Worm (Caenorhabditis elegans) whole organism, L4 larva: ENCODE results near the gene pho-13.

Source experiments
- F26F4.8 ChIP-seq: fragments of 200-800 bp; sonication (Bioruptor generic); conservative IDR thresholded peaks from 2 replicates; pipeline ENCODE4 v1.3.6; 2022; ENCODE audit warnings: missing genetic modification characterization, missing compliant biosample characterization
- aha-1 ChIP-seq: fragments of 150-350 bp; peaks from one replicate; lab custom pipeline; 2014; ENCODE audit warnings: missing biosample characterization, missing genetic modification characterization
- ceh-44 ChIP-seq: fragments of 200-800 bp; sonication (Bioruptor generic); IDR thresholded peaks from 2 replicates; pipeline ENCODE4 v1.3.6; 2022; ENCODE audit warnings: missing genetic modification reagents, missing genetic modification characterization, missing compliant biosample characterization
- cey-2 ChIP-seq: sonication (generic microtip); optimal IDR thresholded peaks from 3 replicates; lab custom pipeline; 2017; ENCODE audit warnings: missing genetic modification characterization, mild to moderate bottlenecking, missing compliant biosample characterization, antibody characterized with exemption, borderline replicate concordance; ENCODE audit not compliant: insufficient read depth
- daf-19 ChIP-seq: fragments of 200-800 bp; sonication (Bioruptor generic); conservative IDR thresholded peaks from 2 replicates; pipeline ENCODE4 v1.3.6; 2022; ENCODE audit warnings: missing genetic modification characterization, missing compliant biosample characterization
- dmd-6 ChIP-seq: fragments of 200-800 bp; sonication (Bioruptor generic); IDR thresholded peaks from 2 replicates; pipeline ENCODE4 v1.3.6; 2022; ENCODE audit warnings: missing genetic modification reagents, missing genetic modification characterization, missing compliant biosample characterization
- dve-1 ChIP-seq: sonication (generic microtip); optimal IDR thresholded peaks from 2 replicates; lab custom pipeline; 2017; ENCODE audit warnings: antibody characterized with exemption, mild to moderate bottlenecking, missing genetic modification characterization, missing compliant biosample characterization; ENCODE audit not compliant: insufficient read depth
- fkh-10 ChIP-seq: fragments of 150-350 bp; optimal IDR thresholded peaks from 2 replicates; lab custom pipeline; 2014; ENCODE audit warnings: missing biosample characterization, missing genetic modification reagents, missing genetic modification characterization
- hlh-11 ChIP-seq: fragments of 200-800 bp; sonication (Bioruptor generic); optimal IDR thresholded peaks from 2 replicates; lab custom pipeline; 2018; ENCODE audit warnings: mild to moderate bottlenecking, missing genetic modification characterization, missing compliant biosample characterization
- hlh-30 ChIP-seq: sonication (generic microtip); optimal IDR thresholded peaks from 2 replicates; lab custom pipeline; 2017; ENCODE audit warnings: antibody characterized with exemption, mild to moderate bottlenecking, missing genetic modification characterization, missing compliant biosample characterization; ENCODE audit not compliant: insufficient read depth
- lin-38 ChIP-seq: fragments of 200-800 bp; sonication (Bioruptor generic); IDR thresholded peaks from 2 replicates; pipeline ENCODE4 v1.3.6; 2022; ENCODE audit warnings: missing genetic modification reagents, missing genetic modification characterization, missing compliant biosample characterization
- lir-3 ChIP-seq: sonication (generic microtip); optimal IDR thresholded peaks from 2 replicates; lab custom pipeline; 2016; ENCODE audit warnings: mild to moderate bottlenecking, missing genetic modification characterization, missing compliant biosample characterization
- mdl-1 ChIP-seq, 2 experiments: fragments of 150-350 bp in 1 of 2; sonication (generic microtip) in 1 of 2; optimal IDR thresholded peaks; 2 replicates each; lab custom pipeline; 2014 to 2017; ENCODE audit warnings: missing biosample characterization in 2 of 2, missing genetic modification characterization in 2 of 2
- mep-1 ChIP-seq: fragments of 150-350 bp; sonication (generic microtip); optimal IDR thresholded peaks from 3 replicates; lab custom pipeline; 2014; ENCODE audit warnings: missing biosample characterization, missing genetic modification characterization
- mxl-3 ChIP-seq: fragments of 200-800 bp; sonication (Bioruptor generic); optimal IDR thresholded peaks from 2 replicates; lab custom pipeline; 2018; ENCODE audit warnings: mild to moderate bottlenecking, missing genetic modification characterization, missing compliant biosample characterization
- nhr-25 ChIP-seq: sonication (generic microtip); optimal IDR thresholded peaks from 2 replicates; lab custom pipeline; 2017; ENCODE audit warnings: missing genetic modification characterization, mild to moderate bottlenecking, missing compliant biosample characterization, antibody characterized with exemption, moderate library complexity, borderline replicate concordance; ENCODE audit not compliant: insufficient read depth
- nhr-28 ChIP-seq: fragments of 150-350 bp; optimal IDR thresholded peaks from 2 replicates; lab custom pipeline; 2014; ENCODE audit warnings: missing biosample characterization, missing genetic modification characterization
- nhr-42 ChIP-seq: fragments of 200-800 bp; sonication (Bioruptor generic); IDR thresholded peaks from 2 replicates; pipeline ENCODE4 v1.3.6; 2022; ENCODE audit warnings: missing genetic modification characterization, missing compliant biosample characterization
- nhr-48 ChIP-seq: sonication (generic microtip); optimal IDR thresholded peaks from 2 replicates; lab custom pipeline; 2016; ENCODE audit warnings: mild to moderate bottlenecking, missing genetic modification characterization, missing compliant biosample characterization
- nhr-6 ChIP-seq: fragments of 150-350 bp; optimal IDR thresholded peaks from 2 replicates; lab custom pipeline; 2014; ENCODE audit warnings: missing biosample characterization, missing genetic modification characterization
- nhr-76 ChIP-seq: fragments of 150-350 bp; optimal IDR thresholded peaks from 2 replicates; lab custom pipeline; 2014; ENCODE audit warnings: missing biosample characterization, missing genetic modification characterization
- pha-4 ChIP-seq, 2 experiments: fragments of 150-350 bp in 1 of 2; fragments of 200-800 bp in 1 of 2; sonication (Bioruptor generic) in 1 of 2; IDR thresholded peaks in 1 of 2; optimal IDR thresholded peaks in 1 of 2; 2 replicates each; pipeline versions ENCODE4 v1.3.6 to Lab custom; 2014 to 2022; ENCODE audit warnings: missing genetic modification characterization in 2 of 2, missing genetic modification reagents in 2 of 2, missing biosample characterization in 1 of 2, missing compliant biosample characterization in 1 of 2
- pqm-1 ChIP-seq: sonication (generic microtip); optimal IDR thresholded peaks from 2 replicates; lab custom pipeline; 2017; ENCODE audit warnings: missing biosample characterization, missing genetic modification characterization
- rbr-2 ChIP-seq: sonication (generic microtip); optimal IDR thresholded peaks from 2 replicates; lab custom pipeline; 2016; ENCODE audit warnings: missing genotype, missing genetic modification characterization, missing compliant biosample characterization
- sdz-12 ChIP-seq: fragments of 200-800 bp; sonication (Bioruptor generic); optimal IDR thresholded peaks from 2 replicates; lab custom pipeline; 2018; ENCODE audit warnings: mild to moderate bottlenecking, missing genetic modification characterization, missing compliant biosample characterization
- unc-62 ChIP-seq, 3 experiments: fragments of 150-350 bp in 1 of 3; sonication (generic microtip); optimal IDR thresholded peaks in 2 of 3; peaks in 1 of 3; 1 replicate in 1 of 3; 2 replicates in 2 of 3; lab custom pipeline; 2014 to 2017; ENCODE audit warnings: missing biosample characterization in 3 of 3, missing genetic modification characterization in 3 of 3, missing genetic modification reagents in 3 of 3, missing genotype in 1 of 3
- zag-1 ChIP-seq: fragments of 150-350 bp; optimal IDR thresholded peaks from 2 replicates; lab custom pipeline; 2014; ENCODE audit warnings: missing biosample characterization, missing genetic modification characterization

The pho-13 gene

DNA sequence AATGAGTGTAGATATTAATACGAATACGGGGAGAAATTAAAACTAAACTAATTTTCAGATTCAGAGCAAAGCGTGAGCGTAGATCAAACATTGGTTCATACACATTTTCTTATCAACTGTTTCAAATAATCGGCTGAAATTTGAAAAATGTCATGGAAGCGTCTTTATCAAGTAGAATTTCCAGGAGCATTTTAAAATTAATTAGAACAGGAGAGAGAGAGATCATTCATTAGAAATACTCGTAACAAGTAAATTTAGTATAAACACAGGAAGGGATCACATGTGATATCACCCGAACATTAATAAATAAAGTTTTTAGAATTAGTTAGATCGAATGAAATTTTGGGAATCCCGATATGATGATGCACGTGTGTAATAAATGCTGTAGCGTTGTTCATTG is at the start of gene pho-13:
pho-13 (minus strand) TSS at position 101 of the 400 bp plus-strand sequence.
- TF ChIP-seq nhr-6 (tag; lab: Kevin White, UChicago) (no peak), pqm-1 (peak; percentile 18)

DNA sequence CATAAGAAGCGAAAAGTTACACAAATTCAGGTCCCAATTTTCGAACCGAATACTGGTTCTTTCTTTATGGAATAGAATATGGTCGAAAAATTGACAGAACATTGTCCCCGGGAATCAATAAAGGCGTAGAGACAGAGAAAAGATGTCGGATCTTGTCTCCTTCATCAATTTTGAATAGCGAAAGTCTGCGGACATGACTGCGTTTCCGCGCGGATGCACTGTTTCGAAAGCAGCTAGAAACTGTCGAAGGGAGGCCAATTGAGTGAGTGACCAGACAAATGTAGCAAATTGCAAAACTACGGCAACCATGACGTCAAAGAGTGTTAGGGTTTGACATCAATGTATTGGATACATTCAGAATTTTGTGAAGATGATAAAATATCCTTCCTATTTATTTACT is 49.7 kb upstream of the pho-13 start:
- TF ChIP-seq sdz-12 (GFP tag; lab: Kevin White, UChicago) (no peak), rbr-2 (no peak), dve-1 (tag; lab: Kevin White, UChicago) (no peak), nhr-42 (GFP tag; lab: Robert Waterston, UW) (no peak), nhr-76 (tag; lab: Kevin White, UChicago) (no peak), ceh-44 (no peak)

DNA sequence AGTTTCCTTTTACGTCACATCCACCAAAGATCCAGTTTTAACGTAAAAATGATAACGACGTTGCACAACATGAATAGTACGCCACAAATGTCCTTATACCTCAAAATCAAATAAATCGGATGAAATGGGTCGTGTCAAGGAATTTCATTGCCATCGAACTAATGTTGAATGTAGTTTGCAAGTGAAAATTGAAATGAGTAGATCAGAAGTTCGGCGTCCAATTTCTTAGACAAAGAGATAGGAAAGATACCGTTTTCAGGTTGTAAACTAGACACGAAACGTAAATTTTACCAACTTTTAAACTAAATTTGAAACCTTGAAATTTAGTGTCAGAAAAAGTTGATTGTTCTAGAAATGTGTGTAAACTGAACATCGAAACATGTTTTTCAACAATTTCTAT is 48.1 kb upstream of the pho-13 start:
- TF ChIP-seq fkh-10 (GFP tag; lab: Kevin White, UChicago) (no peak), unc-62 (GFP tag; optimal IDR thresholded peaks at IDR 0.05 in 1 of 2; lab: Kevin White, UChicago) (peak in 1 of 2 experiments; percentile 81), unc-62 (tag; optimal IDR thresholded peaks at IDR 0.05; lab: Kevin White, UChicago) (no peak), lir-3 (tag; lab: Kevin White, UChicago) (no peak)

DNA sequence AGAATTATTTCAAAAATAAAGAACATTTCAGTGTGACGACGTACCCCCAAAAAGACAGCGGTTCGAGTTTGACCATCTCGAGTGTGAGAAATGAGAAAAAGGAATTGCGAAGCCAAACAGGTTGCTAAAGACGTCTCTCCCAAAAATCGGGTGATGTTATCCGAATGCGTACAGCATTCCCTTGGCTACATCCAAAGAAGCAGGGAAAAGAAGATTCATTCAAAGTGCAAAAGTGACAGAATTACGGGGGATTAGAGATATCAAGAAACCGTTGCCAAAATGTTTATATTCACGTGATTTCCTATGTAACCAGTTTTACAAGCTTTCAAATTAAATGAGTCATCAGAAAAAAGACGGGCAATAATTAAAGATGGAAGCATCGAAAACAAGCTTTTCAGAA is 47.1 kb upstream of the pho-13 start:
- TF ChIP-seq nhr-28 (peak; percentile 47), mdl-1 (tag; optimal IDR thresholded peaks at IDR 0.05; lab: Kevin White, UChicago) (peak in 1 of 2 experiments; percentile 19), mxl-3 (GFP tag; lab: Kevin White, UChicago) (peak; percentile 33), nhr-48 (tag; lab: Kevin White, UChicago) (peak; percentile 68), hlh-30 (tag; lab: Kevin White, UChicago) (no peak), hlh-11 (tag; lab: Kevin White, UChicago) (peak; percentile 60)

- peak; percentile 54 for TF ChIP-seq aha-1
- no peak for TF ChIP-seq F26F4.8 (GFP tag; lab: Robert Waterston, UW)
Observed at ce11 chrII:8853238-8853637, 46.4 kb upstream of the pho-13 start.

ce11 chrII:8851996-8852587 is 45.3 kb upstream of the pho-13 start, which contains the start of gene oac-46:
TSS of gene oac-46 (minus strand) at chrII:8852096.
- TF ChIP-seq zag-1 (tag; lab: Kevin White, UChicago) (no peak), mep-1 (tag; lab: Kevin White, UChicago) (peak; percentile 19), daf-19 (no peak), nhr-28 (peak; percentile 21), unc-62 (GFP tag; optimal IDR thresholded peaks at IDR 0.05 in 1 of 2; lab: Kevin White, UChicago) (peak in 1 of 2 experiments; percentile 8), unc-62 (tag; optimal IDR thresholded peaks at IDR 0.05; lab: Kevin White, UChicago) (no peak), nhr-25 (tag; lab: Kevin White, UChicago) (peak; percentile 44)

DNA sequence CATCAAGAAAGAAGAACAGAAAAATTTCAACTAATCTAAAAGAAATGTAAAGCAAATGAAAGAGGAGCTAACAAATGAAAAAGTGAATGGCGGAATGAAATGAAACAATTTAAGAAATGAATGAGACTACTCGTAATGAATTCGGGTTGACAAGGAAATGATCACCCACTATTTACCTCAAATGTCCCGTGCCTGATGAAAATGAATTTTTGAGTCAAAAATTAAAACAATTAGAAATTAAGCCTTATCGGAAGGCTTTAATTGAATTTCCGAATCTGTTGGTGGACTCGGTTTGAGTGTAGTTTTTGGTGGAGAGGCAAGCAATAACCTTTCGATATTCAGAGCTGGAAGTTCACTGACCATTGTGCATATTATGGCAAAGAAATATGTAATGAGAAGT is 42.2 kb upstream of the pho-13 start:
- TF ChIP-seq cey-2 (no peak), aha-1 (peak; percentile 63), dmd-6 (GFP tag; lab: Robert Waterston, UW) (no peak), unc-62 (GFP tag; optimal IDR thresholded peaks at IDR 0.05 in 1 of 2; lab: Kevin White, UChicago) (peak in 1 of 2 experiments; percentile 53), unc-62 (tag; optimal IDR thresholded peaks at IDR 0.05; lab: Kevin White, UChicago) (no peak), pha-4 (GFP tag; IDR thresholded peaks at IDR 0.05; lab: Robert Waterston, UW) (no peak), pha-4 (tag; optimal IDR thresholded peaks at IDR 0.05; lab: Kevin White, UChicago) (no peak), lin-38 (GFP tag; lab: Robert Waterston, UW) (no peak)
